Worm (Caenorhabditis elegans) whole organism, L1 larva: ENCODE data around the gene srd-43.

Experiments used
- C16A3.4 ChIP-seq: fragments of 150-350 bp; optimal IDR thresholded peaks from 2 replicates; lab custom pipeline; 2014; ENCODE audit warnings: missing biosample characterization, missing genetic modification characterization
- C34B4.2 ChIP-seq: sonication (generic microtip); optimal IDR thresholded peaks from 2 replicates; lab custom pipeline; 2017; ENCODE audit warnings: mild to moderate bottlenecking, missing genetic modification characterization, missing compliant biosample characterization
- aha-1 ChIP-seq: fragments of 150-350 bp; optimal IDR thresholded peaks from 2 replicates; lab custom pipeline; 2014; ENCODE audit warnings: missing biosample characterization, missing genetic modification characterization
- ceh-8 ChIP-seq: fragments of 200-800 bp; sonication (Bioruptor generic); optimal IDR thresholded peaks from 2 replicates; lab custom pipeline; 2018; ENCODE audit warnings: mild to moderate bottlenecking, missing genetic modification characterization, moderate library complexity, missing compliant biosample characterization
- ceh-82 ChIP-seq, 3 experiments: fragments of 150-350 bp in 1 of 3; sonication (generic microtip) in 2 of 3; optimal IDR thresholded peaks; 2 replicates each; lab custom pipeline; 2014 to 2017; ENCODE audit warnings: missing biosample characterization in 3 of 3, missing genetic modification characterization in 3 of 3
- ceh-88 ChIP-seq: fragments of 200-800 bp; sonication (Bioruptor generic); IDR thresholded peaks from 2 replicates; pipeline ENCODE4 v1.3.6; 2022; ENCODE audit warnings: missing genetic modification characterization, missing compliant biosample characterization
- ces-1 ChIP-seq: fragments of 150-350 bp; optimal IDR thresholded peaks from 2 replicates; lab custom pipeline; 2014; ENCODE audit warnings: missing biosample characterization, missing genetic modification reagents, missing genetic modification characterization
- dsc-1 ChIP-seq: sonication (generic microtip); optimal IDR thresholded peaks from 2 replicates; lab custom pipeline; 2016; ENCODE audit warnings: mild to moderate bottlenecking, missing genetic modification characterization, missing compliant biosample characterization
- efl-3 ChIP-seq: fragments of 200-800 bp; sonication (Bioruptor generic); optimal IDR thresholded peaks from 2 replicates; lab custom pipeline; 2018; ENCODE audit warnings: mild to moderate bottlenecking, missing genetic modification characterization, missing compliant biosample characterization
- egl-13 ChIP-seq: sonication (generic microtip); optimal IDR thresholded peaks from 2 replicates; lab custom pipeline; 2016; ENCODE audit warnings: missing genotype, missing genetic modification reagents, missing genetic modification characterization, missing compliant biosample characterization
- egl-27 ChIP-seq, 2 experiments: fragments of 150-350 bp in 1 of 2; sonication (generic microtip); optimal IDR thresholded peaks; 3 replicates each; lab custom pipeline; 2017 to 2018; ENCODE audit warnings: missing biosample characterization in 2 of 2, missing genetic modification characterization in 2 of 2, missing genetic modification reagents in 2 of 2
- elt-2 ChIP-seq: sonication (generic microtip); optimal IDR thresholded peaks from 2 replicates; lab custom pipeline; 2016; ENCODE audit warnings: missing genetic modification characterization, mild to moderate bottlenecking, inconsistent platforms, missing compliant biosample characterization, missing genetic modification reagents
- fkh-8 ChIP-seq: sonication (generic microtip); optimal IDR thresholded peaks from 2 replicates; lab custom pipeline; 2016; ENCODE audit warnings: mild to moderate bottlenecking, missing genetic modification characterization, missing compliant biosample characterization
- fos-1 ChIP-seq: fragments of 150-350 bp; optimal IDR thresholded peaks from 2 replicates; lab custom pipeline; 2014; ENCODE audit warnings: missing biosample characterization, missing genetic modification characterization
- hlh-4 ChIP-seq: sonication (generic microtip); optimal IDR thresholded peaks from 2 replicates; lab custom pipeline; 2016; ENCODE audit warnings: mild to moderate bottlenecking, missing genetic modification characterization, missing compliant biosample characterization
- hpl-2 ChIP-seq: fragments of 150-350 bp; optimal IDR thresholded peaks from 2 replicates; lab custom pipeline; 2014; ENCODE audit warnings: missing biosample characterization, missing genetic modification reagents, missing genetic modification characterization
- lin-14 ChIP-seq: fragments of 200-800 bp; sonication (Bioruptor generic); optimal IDR thresholded peaks from 2 replicates; lab custom pipeline; 2018; ENCODE audit warnings: mild to moderate bottlenecking, missing genetic modification characterization, moderate library complexity, missing compliant biosample characterization
- lin-15B ChIP-seq: fragments of 150-350 bp; sonication (generic microtip); optimal IDR thresholded peaks from 3 replicates; lab custom pipeline; 2014; ENCODE audit warnings: missing biosample characterization, missing genetic modification characterization
- lin-35 ChIP-seq, 2 experiments: fragments of 150-350 bp; optimal IDR thresholded peaks; 2 replicates each; lab custom pipeline; 2014; ENCODE audit warnings: missing biosample characterization in 2 of 2, missing genetic modification characterization in 2 of 2, missing genetic modification reagents in 2 of 2
- lin-39 ChIP-seq: fragments of 150-350 bp; optimal IDR thresholded peaks from 2 replicates; lab custom pipeline; 2014; ENCODE audit warnings: missing biosample characterization, missing genetic modification reagents, missing genetic modification characterization
- lir-3 ChIP-seq: sonication (generic microtip); optimal IDR thresholded peaks from 2 replicates; lab custom pipeline; 2016; ENCODE audit warnings: mild to moderate bottlenecking, missing genetic modification characterization, moderate library complexity, missing compliant biosample characterization; ENCODE audit not compliant: poor library complexity
- mab-9 ChIP-seq: fragments of 200-800 bp; sonication (Bioruptor generic); IDR thresholded peaks from 2 replicates; pipeline ENCODE4 v1.3.6; 2022; ENCODE audit warnings: missing genetic modification reagents, missing genetic modification characterization, missing compliant biosample characterization
- mdl-1 ChIP-seq, 2 experiments: fragments of 150-350 bp; optimal IDR thresholded peaks; 2 replicates each; lab custom pipeline; 2014 to 2017; ENCODE audit warnings: missing biosample characterization in 2 of 2, missing genetic modification characterization in 2 of 2, inconsistent platforms in 1 of 2
- nhr-11 ChIP-seq: fragments of 150-350 bp; optimal IDR thresholded peaks from 2 replicates; lab custom pipeline; 2014; ENCODE audit warnings: missing biosample characterization, missing genetic modification characterization
- nhr-12 ChIP-seq: sonication (generic microtip); optimal IDR thresholded peaks from 2 replicates; lab custom pipeline; 2017; ENCODE audit warnings: missing biosample characterization, missing genetic modification characterization
- nhr-19 ChIP-seq: fragments of 200-800 bp; sonication (Bioruptor generic); conservative IDR thresholded peaks from 2 replicates; pipeline ENCODE4 v1.3.6; 2022; ENCODE audit warnings: missing genetic modification characterization, missing compliant biosample characterization
- nhr-20 ChIP-seq: sonication (generic microtip); optimal IDR thresholded peaks from 2 replicates; lab custom pipeline; 2016; ENCODE audit warnings: mild to moderate bottlenecking, missing genetic modification characterization, missing compliant biosample characterization
- nhr-47 ChIP-seq: sonication (generic microtip); optimal IDR thresholded peaks from 2 replicates; lab custom pipeline; 2016; ENCODE audit warnings: mild to moderate bottlenecking, missing genetic modification characterization, moderate library complexity, missing compliant biosample characterization
- nhr-90 ChIP-seq: sonication (generic microtip); optimal IDR thresholded peaks from 2 replicates; lab custom pipeline; 2016; ENCODE audit warnings: mild to moderate bottlenecking, missing genetic modification characterization, missing compliant biosample characterization; ENCODE audit not compliant: poor library complexity
- pag-3 ChIP-seq: sonication (generic microtip); optimal IDR thresholded peaks from 2 replicates; lab custom pipeline; 2017; ENCODE audit warnings: missing genetic modification characterization, mild to moderate bottlenecking, missing compliant biosample characterization, antibody characterized with exemption, borderline replicate concordance; ENCODE audit not compliant: insufficient read depth
- pax-3 ChIP-seq: fragments of 200-800 bp; sonication (Bioruptor generic); optimal IDR thresholded peaks from 2 replicates; lab custom pipeline; 2018; ENCODE audit warnings: mild to moderate bottlenecking, missing genetic modification characterization, moderate library complexity, missing compliant biosample characterization
- pqm-1 ChIP-seq: sonication (generic microtip); optimal IDR thresholded peaks from 3 replicates; lab custom pipeline; 2017; ENCODE audit warnings: missing biosample characterization, missing genetic modification characterization
- rnt-1 ChIP-seq: sonication (generic microtip); optimal IDR thresholded peaks from 2 replicates; lab custom pipeline; 2016; ENCODE audit warnings: mild to moderate bottlenecking, missing genetic modification characterization, moderate library complexity, missing compliant biosample characterization
- sox-4 ChIP-seq: sonication (generic microtip); optimal IDR thresholded peaks from 2 replicates; lab custom pipeline; 2016; ENCODE audit warnings: missing genetic modification characterization, missing compliant biosample characterization
- sptf-1 ChIP-seq: fragments of 150-350 bp; optimal IDR thresholded peaks from 2 replicates; lab custom pipeline; 2014; ENCODE audit warnings: missing biosample characterization, missing genetic modification characterization
- swsn-7 ChIP-seq: sonication (generic microtip); optimal IDR thresholded peaks from 2 replicates; lab custom pipeline; 2016; ENCODE audit warnings: missing genetic modification characterization, missing compliant biosample characterization
- tlp-1 ChIP-seq: fragments of 150-350 bp; optimal IDR thresholded peaks from 2 replicates; lab custom pipeline; 2014; ENCODE audit warnings: missing biosample characterization, missing genetic modification characterization
- unc-30 ChIP-seq: sonication (generic microtip); optimal IDR thresholded peaks from 2 replicates; lab custom pipeline; 2017; ENCODE audit warnings: missing biosample characterization, missing genetic modification characterization
- vab-15 ChIP-seq: sonication (generic microtip); optimal IDR thresholded peaks from 2 replicates; lab custom pipeline; 2017; ENCODE audit warnings: missing genotype, mild to moderate bottlenecking, missing genetic modification characterization, missing compliant biosample characterization

srd-43 gene

ce11 chrX:13283462-13283861 lies 22.2 kb downstream of the srd-43 start:
- no peak for TF ChIP-seq sptf-1 (tag; lab: Kevin White, UChicago)
- TF ChIP-seq ceh-8 (GFP tag; lab: Kevin White, UChicago) = no peak
- no peak for TF ChIP-seq fkh-8 (tag; lab: Kevin White, UChicago)
- no peak for TF ChIP-seq hlh-4 (tag; lab: Kevin White, UChicago)
- peak; percentile 13 for TF ChIP-seq nhr-20 (tag; lab: Kevin White, UChicago)
- no peak for TF ChIP-seq lin-39
- no peak for TF ChIP-seq ces-1 (GFP tag; lab: Kevin White, UChicago)
- TF ChIP-seq nhr-19 (GFP tag; lab: Robert Waterston, UW) = no peak
- TF ChIP-seq nhr-90 (tag; lab: Kevin White, UChicago) = peak; percentile 12
- no peak for TF ChIP-seq lin-14 (GFP tag; lab: Kevin White, UChicago)
- no peak for TF ChIP-seq fos-1 (tag; lab: Kevin White, UChicago)
- TF ChIP-seq lin-15B (tag; lab: Kevin White, UChicago) = no peak
- no peak for TF ChIP-seq swsn-7 (tag; lab: Kevin White, UChicago)
- TF ChIP-seq efl-3 (GFP tag; lab: Kevin White, UChicago) = no peak
- TF ChIP-seq unc-30 (tag; lab: Kevin White, UChicago) = no peak
- peak in 1 of 2 experiments; percentile 13 for TF ChIP-seq lin-35 (GFP tag; optimal IDR thresholded peaks at IDR 0.05; lab: Kevin White, UChicago)
- no peak for TF ChIP-seq ceh-88 (GFP tag; lab: Robert Waterston, UW)
- TF ChIP-seq pag-3 (tag; lab: Kevin White, UChicago) = no peak
- TF ChIP-seq egl-13 = no peak
- no peak for TF ChIP-seq C34B4.2 (tag; lab: Kevin White, UChicago)
- TF ChIP-seq pax-3 (tag; lab: Kevin White, UChicago) = no peak
- no peak for TF ChIP-seq pqm-1 (tag; lab: Kevin White, UChicago)
- TF ChIP-seq rnt-1 (tag; lab: Kevin White, UChicago) = no peak
- no peak for TF ChIP-seq egl-27 (tag; optimal IDR thresholded peaks at IDR 0.05; lab: Kevin White, UChicago)
- TF ChIP-seq lir-3 (tag; lab: Kevin White, UChicago) = no peak
- TF ChIP-seq nhr-47 (tag; lab: Kevin White, UChicago) = no peak
- TF ChIP-seq ceh-82 (tag; optimal IDR thresholded peaks at IDR 0.05; lab: Kevin White, UChicago) = peak in 1 of 3 experiments; percentile 2
- no peak for TF ChIP-seq C16A3.4 (tag; lab: Kevin White, UChicago)
- no peak for TF ChIP-seq vab-15 (tag; lab: Kevin White, UChicago)
- TF ChIP-seq hpl-2 (GFP tag; lab: Kevin White, UChicago) = no peak
- no peak for TF ChIP-seq mab-9 (GFP tag; lab: Robert Waterston, UW)
- no peak for TF ChIP-seq nhr-12
- TF ChIP-seq aha-1 (tag; lab: Kevin White, UChicago) = no peak
- no peak for TF ChIP-seq mdl-1 (tag; optimal IDR thresholded peaks at IDR 0.05; lab: Kevin White, UChicago)

- TF ChIP-seq ceh-88 (GFP tag; lab: Robert Waterston, UW) (no peak), egl-27 (tag; optimal IDR thresholded peaks at IDR 0.05; lab: Kevin White, UChicago) (no peak), tlp-1 (tag; lab: Kevin White, UChicago) (no peak), lir-3 (tag; lab: Kevin White, UChicago) (no peak), dsc-1 (tag; lab: Kevin White, UChicago) (no peak), ceh-8 (GFP tag; lab: Kevin White, UChicago) (no peak), mab-9 (GFP tag; lab: Robert Waterston, UW) (no peak), lin-39 (no peak), nhr-11 (no peak), elt-2 (no peak), pqm-1 (tag; lab: Kevin White, UChicago) (no peak), sox-4 (no peak), C34B4.2 (tag; lab: Kevin White, UChicago) (no peak)
Observed at ce11 chrX:13278876-13279275, 26.8 kb downstream of the srd-43 start, which contains the start of gene phf-33. TSS of gene phf-33 (minus strand) at chrX:13278976.
